Worm (Caenorhabditis elegans) whole organism, L3 larva: ENCODE results near the gene ZK945.6.
A peak's percentile ranks its signal among the peaks of the same experiment; 100 is the strongest.

Experiments
- R02D3.7 ChIP-seq: fragments of 150-350 bp; optimal IDR thresholded peaks from 2 replicates; lab custom pipeline; 2014; ENCODE audit warnings: missing biosample characterization, missing genetic modification characterization
- ZK546.5 ChIP-seq: sonication (generic microtip); optimal IDR thresholded peaks from 2 replicates; lab custom pipeline; 2017; ENCODE audit warnings: missing biosample characterization, missing genetic modification characterization
- ama-1 ChIP-seq: fragments of 150-350 bp; optimal IDR thresholded peaks from 2 replicates; lab custom pipeline; 2018
- ceh-16 ChIP-seq: sonication (generic microtip); optimal IDR thresholded peaks from 2 replicates; lab custom pipeline; 2017; ENCODE audit warnings: missing biosample characterization, missing genetic modification characterization
- egl-5 ChIP-seq: fragments of 150-350 bp; optimal IDR thresholded peaks from 2 replicates; lab custom pipeline; 2017; ENCODE audit warnings: missing biosample characterization, missing genetic modification reagents, missing genetic modification characterization, inconsistent platforms
- elt-2 ChIP-seq: sonication (generic microtip); optimal IDR thresholded peaks from 2 replicates; lab custom pipeline; 2016; ENCODE audit warnings: missing genetic modification reagents, mild to moderate bottlenecking, missing genetic modification characterization, missing compliant biosample characterization
- fkh-2 ChIP-seq: fragments of 150-350 bp; optimal IDR thresholded peaks from 2 replicates; lab custom pipeline; 2014; ENCODE audit warnings: missing biosample characterization, missing genetic modification reagents, missing genetic modification characterization
- hmg-11 ChIP-seq: sonication (generic microtip); optimal IDR thresholded peaks from 2 replicates; lab custom pipeline; 2016; ENCODE audit warnings: missing genetic modification characterization, missing compliant biosample characterization
- lin-15B ChIP-seq: fragments of 150-350 bp; optimal IDR thresholded peaks from 2 replicates; lab custom pipeline; 2014; ENCODE audit warnings: missing biosample characterization, missing genetic modification characterization
- lin-39 ChIP-seq: fragments of 150-350 bp; optimal IDR thresholded peaks from 2 replicates; lab custom pipeline; 2018; ENCODE audit warnings: missing biosample characterization, missing genetic modification reagents, missing genetic modification characterization
- lsy-12 ChIP-seq: sonication (generic microtip); optimal IDR thresholded peaks from 2 replicates; lab custom pipeline; 2016; ENCODE audit warnings: mild to moderate bottlenecking, missing genetic modification characterization, missing compliant biosample characterization
- mdl-1 ChIP-seq: fragments of 150-350 bp; optimal IDR thresholded peaks from 2 replicates; lab custom pipeline; 2014; ENCODE audit warnings: missing biosample characterization, missing genetic modification characterization
- mml-1 ChIP-seq: fragments of 150-350 bp; sonication (generic microtip); optimal IDR thresholded peaks from 3 replicates; lab custom pipeline; 2014; ENCODE audit warnings: missing biosample characterization, missing genetic modification characterization
- nfya-1 ChIP-seq: sonication (generic microtip); optimal IDR thresholded peaks from 2 replicates; lab custom pipeline; 2017; ENCODE audit warnings: missing genetic modification characterization, mild to moderate bottlenecking, missing compliant biosample characterization, antibody characterized with exemption, moderate library complexity; ENCODE audit not compliant: insufficient read depth
- nhr-12 ChIP-seq: fragments of 150-350 bp; optimal IDR thresholded peaks from 2 replicates; lab custom pipeline; 2014; ENCODE audit warnings: missing biosample characterization, missing genetic modification characterization
- nhr-23 ChIP-seq: fragments of 150-350 bp; optimal IDR thresholded peaks from 2 replicates; lab custom pipeline; 2014; ENCODE audit warnings: missing biosample characterization, missing genetic modification reagents, missing genetic modification characterization
- nhr-237 ChIP-seq: fragments of 150-350 bp; optimal IDR thresholded peaks from 2 replicates; lab custom pipeline; 2014; ENCODE audit warnings: missing biosample characterization, missing genetic modification characterization
- nhr-25 ChIP-seq: sonication (generic microtip); optimal IDR thresholded peaks from 2 replicates; lab custom pipeline; 2017; ENCODE audit warnings: missing biosample characterization, missing genetic modification characterization
- nhr-28 ChIP-seq: fragments of 150-350 bp; optimal IDR thresholded peaks from 2 replicates; lab custom pipeline; 2014; ENCODE audit warnings: missing biosample characterization, missing genetic modification characterization
- nhr-43 ChIP-seq: sonication (generic microtip); optimal IDR thresholded peaks from 2 replicates; lab custom pipeline; 2016; ENCODE audit warnings: mild to moderate bottlenecking, missing genetic modification characterization, missing compliant biosample characterization; ENCODE audit not compliant: poor library complexity, severe bottlenecking
- nhr-67 ChIP-seq: fragments of 150-350 bp; optimal IDR thresholded peaks from 2 replicates; lab custom pipeline; 2014; ENCODE audit warnings: missing biosample characterization, missing genetic modification characterization
- pha-4 ChIP-seq: fragments of 150-350 bp; optimal IDR thresholded peaks from 2 replicates; lab custom pipeline; 2014; ENCODE audit warnings: missing biosample characterization, missing genetic modification reagents, missing genetic modification characterization
- pqm-1 ChIP-seq: fragments of 150-350 bp; optimal IDR thresholded peaks from 2 replicates; lab custom pipeline; 2017; ENCODE audit warnings: missing biosample characterization, missing genetic modification characterization, inconsistent platforms
- snpc-4 ChIP-seq: fragments of 150-350 bp; optimal IDR thresholded peaks from 2 replicates; lab custom pipeline; 2014; ENCODE audit warnings: missing biosample characterization, missing genetic modification characterization
- tbx-2 ChIP-seq: sonication (generic microtip); optimal IDR thresholded peaks from 2 replicates; lab custom pipeline; 2016; ENCODE audit warnings: mild to moderate bottlenecking, missing genetic modification characterization, missing compliant biosample characterization
- ztf-11 ChIP-seq: fragments of 150-350 bp; optimal IDR thresholded peaks from 2 replicates; lab custom pipeline; 2014; ENCODE audit warnings: missing biosample characterization, missing genetic modification characterization
- ztf-4 ChIP-seq: fragments of 150-350 bp; optimal IDR thresholded peaks from 2 replicates; lab custom pipeline; 2014; ENCODE audit warnings: missing biosample characterization, missing genetic modification characterization

The ZK945.6 gene

ce11 chrII:10099072-10099471 is 7.7 kb downstream of the ZK945.6 start:
- TF ChIP-seq pqm-1 (no peak), snpc-4 (tag; lab: Kevin White, UChicago) (no peak)

DNA sequence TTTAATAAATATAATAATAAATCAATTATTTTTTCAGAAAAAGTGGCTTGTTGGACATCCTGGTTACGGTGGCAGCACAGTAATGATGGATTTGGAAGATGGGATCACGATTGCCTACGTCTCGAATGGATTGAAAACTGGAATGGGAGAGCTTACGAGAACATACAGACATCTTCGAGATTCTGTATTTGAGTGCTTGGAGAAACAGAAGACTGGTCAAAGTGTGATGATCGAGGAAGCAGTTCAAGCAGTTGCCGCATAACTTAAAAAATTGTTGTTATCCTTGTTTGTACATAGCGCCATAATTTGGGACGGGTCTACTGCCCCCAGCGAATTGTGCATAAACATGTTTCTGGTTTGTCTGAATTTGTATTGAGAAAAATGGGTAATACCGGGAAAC is 8.3 kb downstream of the ZK945.6 start:
- no peak for TF ChIP-seq nhr-237 (tag; lab: Kevin White, UChicago)
- TF ChIP-seq nhr-28 (tag; lab: Kevin White, UChicago): no peak
- TF ChIP-seq elt-2: no peak
- TF ChIP-seq ama-1: no peak
- no peak for TF ChIP-seq nhr-43 (tag; lab: Kevin White, UChicago)
- no peak for TF ChIP-seq nhr-25 (tag; lab: Kevin White, UChicago)
- TF ChIP-seq nhr-12 (tag; lab: Kevin White, UChicago): no peak

DNA sequence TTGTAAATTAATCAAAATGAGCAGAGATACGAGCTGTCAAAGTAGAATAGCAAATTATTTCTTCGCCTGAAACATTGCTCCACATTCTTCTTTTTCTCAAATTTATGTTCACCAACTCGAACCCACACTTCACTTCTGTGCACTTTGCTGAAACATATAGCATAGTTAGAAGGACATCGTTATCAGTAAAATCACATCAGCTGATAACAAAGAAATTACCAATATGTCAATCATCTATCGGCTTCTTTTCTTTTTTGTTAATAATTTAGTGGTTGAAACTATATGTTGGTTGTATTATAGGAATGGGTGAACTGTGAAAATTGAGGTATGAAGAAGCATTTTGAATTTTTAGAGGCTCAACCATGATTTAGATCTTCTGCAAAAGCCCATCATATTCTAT is 11.5 kb downstream of the ZK945.6 start:
- TF ChIP-seq ztf-11 (tag; lab: Kevin White, UChicago) (no peak), pqm-1 (peak; percentile 60), elt-2 (peak; percentile 81), ztf-4 (no peak)

ce11 chrII:10094190-10094923 is 12.4 kb downstream of the ZK945.6 start, which contains the start of gene lact-2:
Gene lact-2, plus strand, starts transcription at chrII:10094873.
- TF ChIP-seq mdl-1 (tag; lab: Kevin White, UChicago) (no peak), lin-39 (tag; lab: Kevin White, UChicago) (no peak), egl-5 (tag; lab: Kevin White, UChicago) (no peak), nfya-1 (no peak), pha-4 (tag; lab: Kevin White, UChicago) (no peak), hmg-11 (tag; lab: Kevin White, UChicago) (no peak), pqm-1 (peak; percentile 77), elt-2 (peak; percentile 76), snpc-4 (tag; lab: Kevin White, UChicago) (no peak), lin-15B (tag; lab: Kevin White, UChicago) (no peak), R02D3.7 (tag; lab: Kevin White, UChicago) (no peak)

DNA sequence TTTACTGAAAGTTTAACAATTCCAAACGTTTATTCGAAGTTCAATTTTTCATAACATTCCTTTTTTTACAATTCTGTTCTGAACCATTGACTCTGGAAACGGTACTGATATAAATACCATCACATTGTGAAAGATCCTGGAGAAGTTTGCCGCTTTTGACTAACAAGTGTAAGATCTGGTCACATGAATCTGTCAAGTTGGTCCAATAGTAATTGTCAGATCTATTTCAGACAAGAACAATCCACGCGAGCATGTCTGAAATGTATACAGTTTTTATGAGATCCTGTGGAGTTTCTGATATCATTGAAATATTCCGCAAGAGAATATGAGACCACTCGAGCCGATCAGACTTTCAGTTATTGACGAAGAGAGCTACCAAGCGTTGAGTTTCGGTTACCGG is 13.7 kb downstream of the ZK945.6 start:
- TF ChIP-seq ZK546.5 (tag; lab: Kevin White, UChicago): no peak
- no peak for TF ChIP-seq mml-1 (tag; lab: Kevin White, UChicago)
- TF ChIP-seq tbx-2: no peak
- TF ChIP-seq nfya-1: no peak
- TF ChIP-seq fkh-2 (tag; lab: Kevin White, UChicago): no peak
- TF ChIP-seq hmg-11 (tag; lab: Kevin White, UChicago): no peak
- TF ChIP-seq lin-39 (tag; lab: Kevin White, UChicago): no peak
- TF ChIP-seq ztf-11 (tag; lab: Kevin White, UChicago): no peak
- TF ChIP-seq pha-4 (tag; lab: Kevin White, UChicago): no peak
- no peak for TF ChIP-seq lsy-12 (tag; lab: Kevin White, UChicago)
- TF ChIP-seq nhr-67: no peak
- TF ChIP-seq ztf-4: no peak
- no peak for TF ChIP-seq ceh-16 (tag; lab: Kevin White, UChicago)
- TF ChIP-seq egl-5 (tag; lab: Kevin White, UChicago): no peak
- no peak for TF ChIP-seq nhr-43 (tag; lab: Kevin White, UChicago)

DNA sequence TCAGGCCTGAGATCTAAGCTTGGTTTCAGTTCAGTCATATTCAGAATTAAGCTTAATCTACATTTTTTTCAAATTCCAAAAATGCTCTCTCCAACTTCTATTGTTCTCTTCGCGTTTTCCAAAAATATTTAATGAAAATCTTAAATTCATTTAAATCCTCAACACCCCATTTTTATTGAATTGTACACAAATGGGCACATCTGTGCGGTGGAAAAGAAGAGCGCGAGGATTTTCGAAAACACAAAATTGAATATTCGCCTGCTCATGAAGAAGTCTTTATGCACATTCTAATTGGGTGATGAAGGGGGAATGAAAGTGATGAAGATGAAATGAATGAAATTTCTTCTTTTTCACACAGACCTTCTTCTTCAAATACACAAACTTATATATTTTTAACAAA is 22.3 kb downstream of the ZK945.6 start:
- TF ChIP-seq ama-1: no peak
- TF ChIP-seq hmg-11 (tag; lab: Kevin White, UChicago): no peak
- TF ChIP-seq, all 47 proteins: peak for 0

ce11 chrII:10075794-10076193 is 31.0 kb downstream of the ZK945.6 start:
- TF ChIP-seq fkh-2 (tag; lab: Kevin White, UChicago) (no peak), pha-4 (tag; lab: Kevin White, UChicago) (peak; percentile 84), nhr-25 (tag; lab: Kevin White, UChicago) (no peak), tbx-2 (no peak), nhr-23 (no peak)
- TF ChIP-seq, all 47 proteins: peak for 1
